Worm (Caenorhabditis elegans) whole organism, L4 larva: ENCODE results near the gene ztf-14.
A peak's percentile ranks its signal among the peaks of the same experiment; 100 is the strongest.

Experiments
- D1046.2 ChIP-seq: fragments of 200-800 bp; sonication (Bioruptor generic); IDR thresholded peaks from 2 replicates; pipeline ENCODE4 v1.3.6; 2022; ENCODE audit warnings: missing genetic modification characterization, missing compliant biosample characterization
- F10B5.3 ChIP-seq: sonication (generic microtip); optimal IDR thresholded peaks from 2 replicates; lab custom pipeline; 2016; ENCODE audit warnings: mild to moderate bottlenecking, missing genetic modification characterization, missing compliant biosample characterization
- F26F4.8 ChIP-seq: fragments of 200-800 bp; sonication (Bioruptor generic); conservative IDR thresholded peaks from 2 replicates; pipeline ENCODE4 v1.3.6; 2022; ENCODE audit warnings: missing genetic modification characterization, missing compliant biosample characterization
- Y105C5A.15 ChIP-seq: fragments of 200-800 bp; sonication (Bioruptor generic); IDR thresholded peaks from 2 replicates; pipeline ENCODE4 v1.3.6; 2022; ENCODE audit warnings: missing genetic modification characterization, missing compliant biosample characterization
- Y48G9A.11 ChIP-seq: fragments of 200-800 bp; sonication (Bioruptor generic); IDR thresholded peaks from 2 replicates; pipeline ENCODE4 v1.3.6; 2022; ENCODE audit warnings: missing genetic modification reagents, missing genetic modification characterization, missing compliant biosample characterization
- Y5F2A.4 ChIP-seq: fragments of 200-800 bp; sonication (Bioruptor generic); optimal IDR thresholded peaks from 2 replicates; lab custom pipeline; 2018; ENCODE audit warnings: mild to moderate bottlenecking, missing genetic modification characterization, missing compliant biosample characterization
- ama-1 ChIP-seq: fragments of 150-350 bp; optimal IDR thresholded peaks from 2 replicates; lab custom pipeline; 2014; ENCODE audit warnings: inconsistent platforms, mixed read lengths
- attf-4 ChIP-seq: sonication (generic microtip); optimal IDR thresholded peaks from 3 replicates; lab custom pipeline; 2017; ENCODE audit warnings: missing biosample characterization, missing genetic modification characterization
- ceh-20 ChIP-seq: fragments of 200-800 bp; sonication (Bioruptor generic); IDR thresholded peaks from 2 replicates; pipeline ENCODE4 v1.3.6; 2022; ENCODE audit warnings: missing genetic modification reagents, missing genetic modification characterization, missing compliant biosample characterization
- ceh-28 ChIP-seq: fragments of 150-350 bp; optimal IDR thresholded peaks from 2 replicates; lab custom pipeline; 2014; ENCODE audit warnings: missing biosample characterization, missing genetic modification reagents, missing genetic modification characterization
- ceh-32 ChIP-seq: sonication (generic microtip); optimal IDR thresholded peaks from 2 replicates; lab custom pipeline; 2016; ENCODE audit warnings: mild to moderate bottlenecking, missing genetic modification characterization, missing compliant biosample characterization; ENCODE audit not compliant: poor library complexity
- ceh-44 ChIP-seq: fragments of 200-800 bp; sonication (Bioruptor generic); IDR thresholded peaks from 2 replicates; pipeline ENCODE4 v1.3.6; 2022; ENCODE audit warnings: missing genetic modification reagents, missing genetic modification characterization, missing compliant biosample characterization
- ceh-62 ChIP-seq: sonication (generic microtip); optimal IDR thresholded peaks from 2 replicates; lab custom pipeline; 2017; ENCODE audit warnings: missing biosample characterization, missing genetic modification characterization
- ceh-82 ChIP-seq: sonication (generic microtip); optimal IDR thresholded peaks from 2 replicates; lab custom pipeline; 2017; ENCODE audit warnings: missing biosample characterization, missing genetic modification characterization
- ces-1 ChIP-seq: fragments of 150-350 bp; sonication (generic microtip); optimal IDR thresholded peaks from 4 replicates; lab custom pipeline; 2014; ENCODE audit warnings: missing biosample characterization, missing genetic modification reagents, missing genetic modification characterization
- ctbp-1 ChIP-seq: fragments of 200-800 bp; sonication (Bioruptor generic); IDR thresholded peaks from 2 replicates; pipeline ENCODE4 v1.3.6; 2022; ENCODE audit warnings: missing genetic modification reagents, missing genetic modification characterization, missing compliant biosample characterization
- daf-19 ChIP-seq: fragments of 200-800 bp; sonication (Bioruptor generic); conservative IDR thresholded peaks from 2 replicates; pipeline ENCODE4 v1.3.6; 2022; ENCODE audit warnings: missing genetic modification characterization, missing compliant biosample characterization
- dmd-6 ChIP-seq: fragments of 200-800 bp; sonication (Bioruptor generic); IDR thresholded peaks from 2 replicates; pipeline ENCODE4 v1.3.6; 2022; ENCODE audit warnings: missing genetic modification reagents, missing genetic modification characterization, missing compliant biosample characterization
- dmd-9 ChIP-seq: fragments of 200-800 bp; sonication (Bioruptor generic); IDR thresholded peaks from 2 replicates; pipeline ENCODE4 v1.3.6; 2022; ENCODE audit warnings: missing genetic modification reagents, missing genetic modification characterization, missing compliant biosample characterization
- dpl-1 ChIP-seq: fragments of 150-350 bp; optimal IDR thresholded peaks from 2 replicates; lab custom pipeline; 2014; ENCODE audit warnings: missing biosample characterization, missing genetic modification reagents, missing genetic modification characterization
- duxl-1 ChIP-seq: sonication (generic microtip); optimal IDR thresholded peaks from 2 replicates; lab custom pipeline; 2016; ENCODE audit warnings: mild to moderate bottlenecking, missing genetic modification characterization, moderate library complexity, missing compliant biosample characterization; ENCODE audit not compliant: poor library complexity
- egl-27 ChIP-seq: sonication (generic microtip); optimal IDR thresholded peaks from 3 replicates; lab custom pipeline; 2017; ENCODE audit warnings: missing biosample characterization, missing genetic modification reagents, missing genetic modification characterization
- hif-1 ChIP-seq, 2 experiments: sonication (generic microtip); optimal IDR thresholded peaks; 2 replicates each; lab custom pipeline; 2016 to 2017; ENCODE audit warnings: missing compliant biosample characterization in 2 of 2, missing genetic modification characterization in 2 of 2, missing genetic modification reagents in 2 of 2, missing genotype in 2 of 2, mild to moderate bottlenecking in 1 of 2
- hlh-11 ChIP-seq: fragments of 200-800 bp; sonication (Bioruptor generic); optimal IDR thresholded peaks from 2 replicates; lab custom pipeline; 2018; ENCODE audit warnings: mild to moderate bottlenecking, missing genetic modification characterization, missing compliant biosample characterization
- jun-1 ChIP-seq: fragments of 150-350 bp; optimal IDR thresholded peaks from 2 replicates; lab custom pipeline; 2014; ENCODE audit warnings: missing biosample characterization, missing genetic modification reagents, missing genetic modification characterization
- lim-7 ChIP-seq: fragments of 200-800 bp; sonication (Bioruptor generic); IDR thresholded peaks from 2 replicates; pipeline ENCODE4 v1.3.6; 2022; ENCODE audit warnings: missing genetic modification characterization, missing compliant biosample characterization
- lin-1 ChIP-seq: fragments of 200-800 bp; sonication (Bioruptor generic); IDR thresholded peaks from 2 replicates; pipeline ENCODE4 v1.3.6; 2022; ENCODE audit warnings: missing genetic modification reagents, missing genetic modification characterization, missing compliant biosample characterization
- lin-13 ChIP-seq: fragments of 150-350 bp; optimal IDR thresholded peaks from 2 replicates; lab custom pipeline; 2014; ENCODE audit warnings: missing biosample characterization, missing genetic modification reagents, missing genetic modification characterization
- lin-29 ChIP-seq: fragments of 200-800 bp; sonication (Bioruptor generic); IDR thresholded peaks from 2 replicates; pipeline ENCODE4 v1.3.6; 2022; ENCODE audit warnings: missing genetic modification reagents, missing genetic modification characterization, missing compliant biosample characterization
- lin-38 ChIP-seq: fragments of 200-800 bp; sonication (Bioruptor generic); IDR thresholded peaks from 2 replicates; pipeline ENCODE4 v1.3.6; 2022; ENCODE audit warnings: missing genetic modification reagents, missing genetic modification characterization, missing compliant biosample characterization
- madf-5 ChIP-seq, 2 experiments: fragments of 200-800 bp; sonication (Bioruptor generic); IDR thresholded peaks; 2 replicates each; pipeline ENCODE4 v1.3.6; 2022; ENCODE audit warnings: missing compliant biosample characterization in 2 of 2, missing genetic modification characterization in 2 of 2
- madf-9 ChIP-seq: fragments of 200-800 bp; sonication (Bioruptor generic); conservative IDR thresholded peaks from 2 replicates; pipeline ENCODE4 v1.3.6; 2022; ENCODE audit warnings: missing genetic modification reagents, missing genetic modification characterization, missing compliant biosample characterization
- mdt-29 ChIP-seq: fragments of 200-800 bp; sonication (Bioruptor generic); IDR thresholded peaks from 2 replicates; pipeline ENCODE4 v1.3.6; 2022; ENCODE audit warnings: missing genetic modification reagents, missing genetic modification characterization, missing compliant biosample characterization
- mxl-2 ChIP-seq: fragments of 200-800 bp; sonication (Bioruptor generic); conservative IDR thresholded peaks from 2 replicates; pipeline ENCODE4 v1.3.6; 2022; ENCODE audit warnings: missing genetic modification reagents, missing genetic modification characterization, missing compliant biosample characterization
- nhr-10 ChIP-seq: fragments of 150-350 bp; optimal IDR thresholded peaks from 2 replicates; lab custom pipeline; 2014; ENCODE audit warnings: missing biosample characterization, missing genetic modification characterization
- nhr-102 ChIP-seq: sonication (generic microtip); optimal IDR thresholded peaks from 2 replicates; lab custom pipeline; 2016; ENCODE audit warnings: mild to moderate bottlenecking, missing genetic modification characterization, moderate library complexity, missing compliant biosample characterization
- nhr-11 ChIP-seq: fragments of 150-350 bp; optimal IDR thresholded peaks from 2 replicates; lab custom pipeline; 2014; ENCODE audit warnings: missing biosample characterization, missing genetic modification characterization
- nhr-111 ChIP-seq: fragments of 200-800 bp; sonication (Bioruptor generic); optimal IDR thresholded peaks from 2 replicates; lab custom pipeline; 2018; ENCODE audit warnings: mild to moderate bottlenecking, missing genetic modification characterization, missing compliant biosample characterization
- nhr-41 ChIP-seq: fragments of 200-800 bp; sonication (Bioruptor generic); IDR thresholded peaks from 2 replicates; pipeline ENCODE4 v1.3.6; 2022; ENCODE audit warnings: missing genetic modification reagents, missing genetic modification characterization, missing compliant biosample characterization
- nhr-42 ChIP-seq: fragments of 200-800 bp; sonication (Bioruptor generic); IDR thresholded peaks from 2 replicates; pipeline ENCODE4 v1.3.6; 2022; ENCODE audit warnings: missing genetic modification characterization, missing compliant biosample characterization
- nhr-48 ChIP-seq: sonication (generic microtip); optimal IDR thresholded peaks from 2 replicates; lab custom pipeline; 2016; ENCODE audit warnings: mild to moderate bottlenecking, missing genetic modification characterization, missing compliant biosample characterization
- nhr-6 ChIP-seq: fragments of 150-350 bp; optimal IDR thresholded peaks from 2 replicates; lab custom pipeline; 2014; ENCODE audit warnings: missing biosample characterization, missing genetic modification characterization
- nhr-76 ChIP-seq: fragments of 150-350 bp; optimal IDR thresholded peaks from 2 replicates; lab custom pipeline; 2014; ENCODE audit warnings: missing biosample characterization, missing genetic modification characterization
- pqm-1 ChIP-seq: sonication (generic microtip); optimal IDR thresholded peaks from 2 replicates; lab custom pipeline; 2017; ENCODE audit warnings: missing biosample characterization, missing genetic modification characterization
- saeg-2 ChIP-seq: fragments of 200-800 bp; sonication (Bioruptor generic); IDR thresholded peaks from 2 replicates; pipeline ENCODE4 v1.3.6; 2022; ENCODE audit warnings: missing genetic modification reagents, missing genetic modification characterization, missing compliant biosample characterization
- sdz-12 ChIP-seq: fragments of 200-800 bp; sonication (Bioruptor generic); optimal IDR thresholded peaks from 2 replicates; lab custom pipeline; 2018; ENCODE audit warnings: mild to moderate bottlenecking, missing genetic modification characterization, missing compliant biosample characterization
- snpc-1.2 ChIP-seq: fragments of 200-800 bp; sonication (Bioruptor generic); IDR thresholded peaks from 2 replicates; pipeline ENCODE4 v1.3.6; 2022; ENCODE audit warnings: missing genetic modification reagents, missing genetic modification characterization, missing compliant biosample characterization
- snpc-4 ChIP-seq: fragments of 150-350 bp; optimal IDR thresholded peaks from 2 replicates; lab custom pipeline; 2014; ENCODE audit warnings: missing biosample characterization, missing genetic modification characterization
- unc-130 ChIP-seq: sonication (generic microtip); optimal IDR thresholded peaks from 2 replicates; lab custom pipeline; 2016; ENCODE audit warnings: missing genetic modification reagents, missing genetic modification characterization, missing compliant biosample characterization
- unc-39 ChIP-seq: sonication (generic microtip); optimal IDR thresholded peaks from 2 replicates; lab custom pipeline; 2017; ENCODE audit warnings: missing biosample characterization, missing genetic modification characterization
- unc-62 ChIP-seq, 3 experiments: fragments of 150-350 bp in 1 of 3; sonication (generic microtip); optimal IDR thresholded peaks in 2 of 3; peaks in 1 of 3; 1 replicate in 1 of 3; 2 replicates in 2 of 3; lab custom pipeline; 2014 to 2017; ENCODE audit warnings: missing biosample characterization in 3 of 3, missing genetic modification characterization in 3 of 3, missing genetic modification reagents in 3 of 3, missing genotype in 1 of 3
- vab-7 ChIP-seq: fragments of 200-800 bp; sonication (Bioruptor generic); IDR thresholded peaks from 2 replicates; pipeline ENCODE4 v1.3.6; 2022; ENCODE audit warnings: missing genetic modification reagents, missing genetic modification characterization, missing compliant biosample characterization

ztf-14 gene

DNA sequence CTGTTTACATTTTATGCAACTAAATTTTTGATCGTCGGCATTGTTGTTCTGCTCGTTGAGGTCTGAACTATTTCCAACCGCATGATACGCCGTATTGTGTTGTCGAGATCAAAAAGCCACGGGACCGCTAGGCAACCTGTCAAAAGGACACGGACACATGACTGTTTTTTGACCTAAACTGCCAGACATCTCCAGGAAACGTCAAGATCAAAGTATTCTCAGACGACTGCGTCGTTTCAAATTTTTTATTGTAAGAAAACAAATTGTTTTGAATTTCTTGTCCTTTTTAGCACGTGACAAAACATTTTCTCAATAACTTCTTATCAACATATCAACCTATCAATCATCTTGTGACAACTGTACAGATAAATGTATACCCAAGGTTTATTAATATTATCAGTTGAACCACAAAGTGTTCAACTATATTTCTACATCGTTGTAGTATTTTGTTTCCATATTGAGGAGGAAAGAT is 6.3 kb downstream of the ztf-14 start (continued):
- TF ChIP-seq egl-27 (no peak), ctbp-1 (no peak), nhr-111 (GFP tag; lab: Kevin White, UChicago) (no peak), sdz-12 (no peak), F26F4.8 (no peak), unc-39 (tag; lab: Kevin White, UChicago) (no peak), madf-9 (GFP tag; lab: Robert Waterston, UW) (no peak), lin-1 (GFP tag; lab: Robert Waterston, UW) (peak; percentile 82), pqm-1 (peak; percentile 76), unc-130 (GFP tag; lab: Kevin White, UChicago) (no peak), duxl-1 (no peak), ceh-44 (GFP tag; lab: Robert Waterston, UW) (no peak), nhr-6 (tag; lab: Kevin White, UChicago) (no peak), snpc-1.2 (GFP tag; lab: Robert Waterston, UW) (no peak), unc-62 (GFP tag; optimal IDR thresholded peaks at IDR 0.05 in 1 of 2; lab: Kevin White, UChicago) (peak; percentile 57 to 99), unc-62 (tag; optimal IDR thresholded peaks at IDR 0.05; lab: Kevin White, UChicago) (no peak), Y48G9A.11 (GFP tag; lab: Robert Waterston, UW) (no peak), ceh-20 (GFP tag; lab: Robert Waterston, UW) (peak; percentile 96), nhr-42 (GFP tag; lab: Robert Waterston, UW) (no peak), lin-13 (GFP tag; lab: Kevin White, UChicago) (no peak), Y105C5A.15 (GFP tag; lab: Robert Waterston, UW) (no peak), hlh-11 (tag; lab: Kevin White, UChicago) (peak; percentile 95), daf-19 (GFP tag; lab: Robert Waterston, UW) (no peak), dmd-6 (GFP tag; lab: Robert Waterston, UW) (peak; percentile 94), mdt-29 (GFP tag; lab: Robert Waterston, UW) (0 out of 2 replicates have a peak, but pooled peaks have one; percentile 63), nhr-41 (GFP tag; lab: Robert Waterston, UW) (no peak), nhr-48 (tag; lab: Kevin White, UChicago) (peak; percentile 92), ceh-32 (tag; lab: Kevin White, UChicago) (no peak), lim-7 (GFP tag; lab: Robert Waterston, UW) (no peak), nhr-102 (tag; lab: Kevin White, UChicago) (peak; percentile 94), nhr-10 (tag; lab: Kevin White, UChicago) (no peak), attf-4 (no peak), ces-1 (no peak), ceh-82 (tag; lab: Kevin White, UChicago) (no peak), nhr-11 (tag; lab: Kevin White, UChicago) (no peak), lin-29 (no peak; the same call in 1 of the 2 replicates), saeg-2 (GFP tag; lab: Robert Waterston, UW) (peak; percentile 84; the same call in 1 of the 2 replicates), jun-1 (no peak), madf-5 (GFP tag; IDR thresholded peaks at IDR 0.05; lab: Robert Waterston, UW) (no peak), D1046.2 (GFP tag; lab: Robert Waterston, UW) (no peak), vab-7 (GFP tag; lab: Robert Waterston, UW) (no peak), nhr-76 (tag; lab: Kevin White, UChicago) (no peak), ceh-62 (no peak), ama-1 (no peak), mxl-2 (GFP tag; lab: Robert Waterston, UW) (no peak), snpc-4 (tag; lab: Kevin White, UChicago) (no peak), Y5F2A.4 (GFP tag; lab: Kevin White, UChicago) (no peak), F10B5.3 (tag; lab: Kevin White, UChicago) (no peak), dpl-1 (GFP tag; lab: Kevin White, UChicago) (peak; percentile 12), ceh-28 (tag; lab: Kevin White, UChicago) (no peak), lin-38 (peak; percentile 47; the same call in 1 of the 2 replicates), dmd-9 (no peak), hif-1 (tag; optimal IDR thresholded peaks at IDR 0.05; lab: Kevin White, UChicago) (peak in 1 of 2 experiments; percentile 71)
